Fruit fly (Drosophila melanogaster) whole organism, embryonic: ENCODE measurements around the gene Gen.

Experiments used
- Atf6 ChIP-seq: fragments of 200-800 bp; sonication (Bioruptor generic); IDR thresholded peaks from 2 replicates; pipeline ENCODE4 v1.3.6; 2022; ENCODE audit warnings: missing biosample characterization, missing genetic modification characterization
- Bdp1 ChIP-seq: fragments of 200-800 bp; sonication (Bioruptor generic); optimal IDR thresholded peaks from 3 replicates; lab custom pipeline; 2016; ENCODE audit warnings: missing biosample characterization, missing genetic modification characterization
- CG11695 ChIP-seq: fragments of 200-800 bp; sonication (Bioruptor generic); IDR thresholded peaks from 3 replicates; pipeline ENCODE4 v1.3.6; 2022; ENCODE audit warnings: missing biosample characterization, missing genetic modification characterization
- CG11696 ChIP-seq: fragments of 200-800 bp; sonication (Bioruptor generic); IDR thresholded peaks from 2 replicates; pipeline ENCODE4 v1.3.6; 2022; ENCODE audit warnings: missing biosample characterization, missing genetic modification characterization
- CG12071 ChIP-seq: fragments of 200-800 bp; sonication (Bioruptor generic); optimal IDR thresholded peaks from 3 replicates; lab custom pipeline; 2018; ENCODE audit warnings: missing biosample characterization, mild to moderate bottlenecking, missing genetic modification characterization
- CG12155 ChIP-seq: fragments of 200-800 bp; sonication (Bioruptor generic); optimal IDR thresholded peaks from 3 replicates; lab custom pipeline; 2016; ENCODE audit warnings: missing biosample characterization, missing genetic modification characterization
- CG12299 ChIP-seq: fragments of 200-800 bp; sonication (Bioruptor generic); optimal IDR thresholded peaks from 2 replicates; lab custom pipeline; 2018; ENCODE audit warnings: missing biosample characterization, mild to moderate bottlenecking, missing genetic modification characterization
- CG13287 ChIP-seq: fragments of 200-800 bp; sonication (Bioruptor generic); IDR thresholded peaks from 2 replicates; pipeline ENCODE4 v1.3.6; 2022; ENCODE audit warnings: missing biosample characterization, missing genetic modification characterization; ENCODE audit not compliant: partially characterized antibody
- CG13894 ChIP-seq: fragments of 200-800 bp; sonication (Bioruptor generic); optimal IDR thresholded peaks from 3 replicates; lab custom pipeline; 2018; ENCODE audit warnings: missing biosample characterization, mild to moderate bottlenecking, missing genetic modification characterization, moderate library complexity
- CG15514 ChIP-seq: fragments of 200-800 bp; sonication (Bioruptor generic); optimal IDR thresholded peaks from 3 replicates; lab custom pipeline; 2017; ENCODE audit warnings: missing biosample characterization, missing genetic modification characterization, mild to moderate bottlenecking, moderate library complexity, missing genetic modification reagents
- CG15601 ChIP-seq: fragments of 200-800 bp; sonication (Bioruptor generic); optimal IDR thresholded peaks from 3 replicates; lab custom pipeline; 2019; ENCODE audit warnings: missing biosample characterization, mild to moderate bottlenecking, missing genetic modification characterization, moderate library complexity
- CG1602 ChIP-seq: fragments of 200-800 bp; sonication (Bioruptor generic); optimal IDR thresholded peaks from 3 replicates; lab custom pipeline; 2016; ENCODE audit warnings: missing biosample characterization, missing genetic modification characterization
- CG18011 ChIP-seq: fragments of 200-800 bp; sonication (Bioruptor generic); optimal IDR thresholded peaks from 2 replicates; lab custom pipeline; 2017; ENCODE audit warnings: missing biosample characterization, missing genetic modification characterization, mild to moderate bottlenecking, moderate library complexity, missing genotype
- CG3163 ChIP-seq: fragments of 200-800 bp; sonication (Bioruptor generic); optimal IDR thresholded peaks from 3 replicates; lab custom pipeline; 2016; ENCODE audit warnings: missing biosample characterization, missing genetic modification characterization
- CG33213 ChIP-seq: fragments of 200-800 bp; sonication (Bioruptor generic); optimal IDR thresholded peaks from 3 replicates; lab custom pipeline; 2016; ENCODE audit warnings: missing biosample characterization, missing genetic modification characterization
- CG4854 ChIP-seq: fragments of 200-800 bp; sonication (Bioruptor generic); optimal IDR thresholded peaks from 2 replicates; lab custom pipeline; 2016; ENCODE audit warnings: missing biosample characterization, missing genetic modification characterization, inconsistent platforms
- CG5245 ChIP-seq: fragments of 200-800 bp; sonication (Bioruptor generic); optimal IDR thresholded peaks from 3 replicates; lab custom pipeline; 2016; ENCODE audit warnings: missing biosample characterization, missing genetic modification characterization
- CG6175 ChIP-seq: fragments of 200-800 bp; sonication (Bioruptor generic); IDR thresholded peaks from 3 replicates; pipeline ENCODE4 v1.3.6; 2022; ENCODE audit warnings: missing biosample characterization, missing genetic modification characterization
- CG6254 ChIP-seq: fragments of 200-800 bp; sonication (Bioruptor generic); optimal IDR thresholded peaks from 3 replicates; lab custom pipeline; 2017; ENCODE audit warnings: mild to moderate bottlenecking, missing biosample characterization, missing genetic modification reagents, missing genetic modification characterization
- CG6791 ChIP-seq: fragments of 200-800 bp; sonication (Bioruptor generic); IDR thresholded peaks from 3 replicates; pipeline ENCODE4 v1.3.6; 2022; ENCODE audit warnings: missing biosample characterization, missing genetic modification characterization; ENCODE audit not compliant: partially characterized antibody
- CG8089 ChIP-seq: fragments of 200-800 bp; sonication (Bioruptor generic); optimal IDR thresholded peaks from 3 replicates; lab custom pipeline; 2016; ENCODE audit warnings: missing biosample characterization, missing genetic modification characterization
- CG8924 ChIP-seq: fragments of 200-800 bp; optimal IDR thresholded peaks from 3 replicates; lab custom pipeline; 2019; ENCODE audit warnings: missing biosample characterization, mild to moderate bottlenecking, missing genetic modification characterization, moderate library complexity
- CG9817 ChIP-seq: fragments of 200-800 bp; sonication (Bioruptor generic); optimal IDR thresholded peaks from 2 replicates; lab custom pipeline; 2018; ENCODE audit warnings: missing biosample characterization, mild to moderate bottlenecking, missing genetic modification characterization, moderate library complexity
- CG9876 ChIP-seq: fragments of 200-800 bp; sonication (Bioruptor generic); optimal IDR thresholded peaks from 2 replicates; lab custom pipeline; 2016; ENCODE audit warnings: missing biosample characterization, missing genetic modification characterization
- Chrac-16 ChIP-seq: fragments of 200-800 bp; sonication (Bioruptor generic); optimal IDR thresholded peaks from 3 replicates; lab custom pipeline; 2016; ENCODE audit warnings: missing biosample characterization, missing genetic modification characterization
- Deaf1 ChIP-seq: fragments of 200-800 bp; optimal IDR thresholded peaks from 3 replicates; lab custom pipeline; 2019; ENCODE audit warnings: missing biosample characterization, mild to moderate bottlenecking, missing genetic modification characterization, moderate library complexity
- HLH3B ChIP-seq: fragments of 200-800 bp; sonication (Bioruptor generic); IDR thresholded peaks from 2 replicates; pipeline ENCODE4 v1.3.6; 2022; ENCODE audit warnings: missing biosample characterization, missing genetic modification characterization
- Jarid2 ChIP-seq: fragments of 200-800 bp; sonication (Bioruptor generic); optimal IDR thresholded peaks from 3 replicates; lab custom pipeline; 2017; ENCODE audit warnings: mild to moderate bottlenecking, missing biosample characterization, missing genetic modification reagents, missing genetic modification characterization
- Max ChIP-seq: fragments of 200-800 bp; sonication (Bioruptor generic); optimal IDR thresholded peaks from 2 replicates; lab custom pipeline; 2016; ENCODE audit warnings: missing biosample characterization, mild to moderate bottlenecking, missing genetic modification characterization
- Oli ChIP-seq: fragments of 200-800 bp; sonication (Bioruptor generic); optimal IDR thresholded peaks from 2 replicates; lab custom pipeline; 2018; ENCODE audit warnings: missing biosample characterization, mild to moderate bottlenecking, missing genetic modification characterization, moderate library complexity
- Ssrp ChIP-seq: fragments of 200-800 bp; sonication (Bioruptor generic); optimal IDR thresholded peaks from 2 replicates; lab custom pipeline; 2018; ENCODE audit warnings: missing biosample characterization, mild to moderate bottlenecking, missing genetic modification characterization, moderate library complexity
- Stat92E ChIP-seq, 3 experiments: fragments of >200 bp in 2 of 3; fragments of 200-800 bp in 1 of 3; sonication (Bioruptor generic) in 1 of 3; optimal IDR thresholded peaks; 2 replicates each; lab custom pipeline; 2017 to 2019; ENCODE audit warnings: missing biosample characterization in 3 of 3, missing genetic modification characterization in 3 of 3, mild to moderate bottlenecking in 1 of 3, moderate library complexity in 1 of 3
- abd-A ChIP-seq: fragments of 200-800 bp; sonication (Bioruptor generic); optimal IDR thresholded peaks from 3 replicates; lab custom pipeline; 2019; ENCODE audit warnings: missing biosample characterization, mild to moderate bottlenecking, missing genetic modification characterization, moderate library complexity
- ara ChIP-seq: fragments of 200-800 bp; sonication (Bioruptor generic); IDR thresholded peaks from 2 replicates; pipeline ENCODE4 v1.3.6; 2022; ENCODE audit warnings: missing biosample characterization, missing genetic modification characterization
- chn ChIP-seq: fragments of 200-800 bp; sonication (Bioruptor generic); optimal IDR thresholded peaks from 2 replicates; lab custom pipeline; 2016; ENCODE audit warnings: missing biosample characterization, missing genetic modification characterization
- crol ChIP-seq: fragments of 200-800 bp; sonication (Bioruptor generic); IDR thresholded peaks from 2 replicates; pipeline ENCODE4 v1.3.6; 2022; ENCODE audit warnings: missing biosample characterization, missing genetic modification characterization
- ftz-f1 ChIP-seq: fragments of 200-800 bp; sonication (Bioruptor generic); optimal IDR thresholded peaks from 2 replicates; lab custom pipeline; 2016; ENCODE audit warnings: missing biosample characterization, missing genetic modification characterization
- grn ChIP-seq: fragments of 200-800 bp; sonication (Bioruptor generic); optimal IDR thresholded peaks from 3 replicates; lab custom pipeline; 2017; ENCODE audit warnings: missing biosample characterization, missing genetic modification characterization
- jigr1 ChIP-seq: fragments of 200-800 bp; sonication (Bioruptor generic); IDR thresholded peaks from 3 replicates; pipeline ENCODE4 v1.3.6; 2022; ENCODE audit warnings: missing biosample characterization, missing genetic modification characterization
- kni ChIP-seq: fragments of 200-800 bp; sonication (Bioruptor generic); optimal IDR thresholded peaks from 3 replicates; lab custom pipeline; 2017; ENCODE audit warnings: mild to moderate bottlenecking, missing biosample characterization, missing genetic modification reagents, missing genetic modification characterization
- knrl ChIP-seq: fragments of 200-800 bp; sonication (Bioruptor generic); IDR thresholded peaks from 3 replicates; pipeline ENCODE4 v1.3.6; 2022; ENCODE audit warnings: missing biosample characterization, missing genetic modification characterization; ENCODE audit not compliant: partially characterized antibody
- org-1 ChIP-seq: fragments of 200-800 bp; sonication (Bioruptor generic); optimal IDR thresholded peaks from 2 replicates; lab custom pipeline; 2017; ENCODE audit warnings: missing biosample characterization, missing genetic modification characterization
- sc ChIP-seq, 3 experiments: fragments of >200 bp in 2 of 3; fragments of 200-800 bp in 1 of 3; sonication (Bioruptor generic) in 1 of 3; optimal IDR thresholded peaks; 2 replicates in 2 of 3; 3 replicates in 1 of 3; lab custom pipeline; 2017; ENCODE audit warnings: mild to moderate bottlenecking in 1 of 3, missing biosample characterization in 1 of 3, missing genetic modification characterization in 1 of 3, missing genetic modification reagents in 1 of 3
- shn ChIP-seq: fragments of 200-800 bp; sonication (Bioruptor generic); optimal IDR thresholded peaks from 3 replicates; lab custom pipeline; 2016; ENCODE audit warnings: missing biosample characterization, missing genetic modification characterization
- slbo ChIP-seq: fragments of 200-800 bp; sonication (Bioruptor generic); IDR thresholded peaks from 2 replicates; pipeline ENCODE4 v1.3.6; 2022; ENCODE audit warnings: missing biosample characterization, missing genetic modification characterization
- ssp ChIP-seq: fragments of 200-800 bp; sonication (Bioruptor generic); IDR thresholded peaks from 2 replicates; pipeline ENCODE4 v1.3.6; 2022; ENCODE audit warnings: missing biosample characterization, missing genetic modification characterization
- sug ChIP-seq: fragments of 200-800 bp; optimal IDR thresholded peaks from 2 replicates; lab custom pipeline; 2019; ENCODE audit warnings: missing biosample characterization, mild to moderate bottlenecking, missing genetic modification characterization, moderate library complexity
- zfh2 ChIP-seq: fragments of 200-800 bp; sonication (Bioruptor generic); optimal IDR thresholded peaks from 2 replicates; lab custom pipeline; 2016; ENCODE audit warnings: missing biosample characterization, missing genetic modification characterization

The Gen gene

dm6 chr3L:5186807-5187571 lies 34.8 kb upstream of the Gen start (continued):
- TF ChIP-seq kni (GFP tag; lab: Kevin White, UChicago), result no peak
- peak; percentile 83 for TF ChIP-seq Max (GFP tag; lab: Kevin White, UChicago)
- peak; percentile 93 for TF ChIP-seq Oli (tag; lab: Kevin White, UChicago)
- TF ChIP-seq Bdp1 (GFP tag; lab: Kevin White, UChicago), result peak; percentile 63
- peak; percentile 84 for TF ChIP-seq CG15601
- peak; percentile 89 for TF ChIP-seq CG8924 (tag; lab: Kevin White, UChicago)
- peak; percentile 30 for TF ChIP-seq sug (tag; lab: Kevin White, UChicago)
- peak; percentile 67 for TF ChIP-seq CG18011 (GFP tag; lab: Kevin White, UChicago)
- peak; percentile 59 for TF ChIP-seq CG3163
- TF ChIP-seq CG13287 (GFP tag; lab: Robert Waterston, UW), result no peak
- TF ChIP-seq abd-A (tag; lab: Kevin White, UChicago), result peak; percentile 70
- TF ChIP-seq grn (GFP tag; lab: Kevin White, UChicago), result peak; percentile 30
- TF ChIP-seq Stat92E (GFP tag; optimal IDR thresholded peaks at IDR 0.05; lab: Kevin White, UChicago), result peak in 1 of 3 experiments; percentile 55
- peak; percentile 76 for TF ChIP-seq CG9817 (tag; lab: Kevin White, UChicago)
- TF ChIP-seq org-1, result peak; percentile 92
- peak; percentile 54 for TF ChIP-seq CG13894 (tag; lab: Kevin White, UChicago)
- peak; percentile 88 for TF ChIP-seq CG5245 (GFP tag; lab: Kevin White, UChicago)
- peak; percentile 70 for TF ChIP-seq zfh2
- TF ChIP-seq crol (GFP tag; lab: Robert Waterston, UW), result peak; percentile 89
- peak; percentile 81 for TF ChIP-seq CG1602
- peak; percentile 55; the same call in 1 of the 2 replicates for TF ChIP-seq ssp
- peak; percentile 88 for TF ChIP-seq slbo
- TF ChIP-seq Chrac-16 (GFP tag; lab: Kevin White, UChicago), result peak; percentile 85
- peak; percentile 80 for TF ChIP-seq Ssrp (tag; lab: Kevin White, UChicago)
- peak; percentile 92 for TF ChIP-seq CG11695 (GFP tag; lab: Robert Waterston, UW)
- no peak for TF ChIP-seq ftz-f1 (GFP tag; lab: Kevin White, UChicago)
- peak; percentile 32; the same call in 1 of the 3 replicates for TF ChIP-seq CG6791 (GFP tag; lab: Robert Waterston, UW)
- peak; percentile 63 for TF ChIP-seq Deaf1 (tag; lab: Kevin White, UChicago)
- no peak for TF ChIP-seq sc (optimal IDR thresholded peaks at IDR 0.05; lab: Kevin White, UChicago)
- TF ChIP-seq sc (GFP tag; optimal IDR thresholded peaks at IDR 0.05; lab: Kevin White, UChicago), result peak; percentile 82
- peak; percentile 83 for TF ChIP-seq CG12299 (tag; lab: Kevin White, UChicago)
- peak; percentile 82 for TF ChIP-seq chn (GFP tag; lab: Kevin White, UChicago)
- TF ChIP-seq CG9876 (GFP tag; lab: Kevin White, UChicago), result peak; percentile 78
- TF ChIP-seq CG8089 (GFP tag; lab: Kevin White, UChicago), result peak; percentile 78
- TF ChIP-seq CG4854, result peak; percentile 85
- peak; percentile 77 for TF ChIP-seq CG15514 (GFP tag; lab: Kevin White, UChicago)
- TF ChIP-seq HLH3B (GFP tag; lab: Robert Waterston, UW), result peak; percentile 88
- peak; percentile 90 for TF ChIP-seq CG6254 (GFP tag; lab: Kevin White, UChicago)
- no peak for TF ChIP-seq knrl (GFP tag; lab: Robert Waterston, UW)
- TF ChIP-seq ara (GFP tag; lab: Robert Waterston, UW), result peak; percentile 93
- peak; percentile 74; the same call in 2 of the 3 replicates for TF ChIP-seq CG6175 (GFP tag; lab: Robert Waterston, UW)
- peak; percentile 74; the same call in 2 of the 3 replicates for TF ChIP-seq jigr1 (GFP tag; lab: Robert Waterston, UW)
- TF ChIP-seq CG33213 (GFP tag; lab: Kevin White, UChicago), result peak; percentile 68
- peak; percentile 93 for TF ChIP-seq CG12071 (GFP tag; lab: Kevin White, UChicago)
- peak; percentile 79 for TF ChIP-seq Jarid2 (GFP tag; lab: Kevin White, UChicago)
- peak; percentile 99 for TF ChIP-seq CG11696 (GFP tag; lab: Robert Waterston, UW)
- TF ChIP-seq Atf6, result peak; percentile 80
- TF ChIP-seq CG12155, result peak; percentile 79
- TF ChIP-seq shn, result peak; percentile 81
